Fruit fly (Drosophila melanogaster) Kc167 (cell line): ENCODE data around the gene Mst87F.

Source experiments
- insv ChIP-seq: fragments of >200 bp; optimal IDR thresholded peaks from 3 replicates; lab custom pipeline; 2018; ENCODE audit warnings: missing external identifiers
- psq ChIP-seq: fragments of >200 bp; optimal IDR thresholded peaks from 2 replicates; lab custom pipeline; 2017; ENCODE audit warnings: missing external identifiers

- no peak for TF ChIP-seq psq (lab: Kevin White, UChicago)
- no peak for TF ChIP-seq insv (lab: Kevin White, UChicago)
Observed at dm6 chr3R:13859242-13859641, 31.4 kb upstream of the Mst87F start.
